Worm (Caenorhabditis elegans): ENCODE measurements around the gene B0348.1.

B0348.1 gene

DNA sequence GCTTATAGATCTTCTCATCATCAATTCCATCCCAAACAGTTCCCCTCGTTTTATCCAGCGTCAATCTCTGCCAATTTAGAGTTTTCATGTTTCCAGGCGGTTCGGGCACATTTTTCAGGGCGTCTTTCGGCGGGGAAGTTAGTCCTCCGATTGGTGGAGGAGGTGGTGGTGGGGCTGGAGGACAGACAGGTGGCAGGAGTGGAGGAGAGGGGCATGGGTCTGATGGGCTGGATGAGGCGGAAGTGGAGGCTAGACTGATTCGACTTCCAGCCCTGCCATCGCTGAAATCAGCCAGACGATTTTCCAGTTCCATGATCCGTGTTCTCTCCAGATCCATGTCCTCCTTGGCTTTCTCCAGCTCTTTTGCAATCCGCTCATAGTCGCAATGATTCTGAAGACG is 19.4 kb downstream of the B0348.1 start:
- TF ChIP-seq nhr-77 (tag; optimal IDR thresholded peaks at IDR 0.05) (no peak), ceh-82 (tag; optimal IDR thresholded peaks at IDR 0.05) (no peak), nhr-67 (tag; optimal IDR thresholded peaks at IDR 0.05) (no peak), snpc-4 (tag; optimal IDR thresholded peaks at IDR 0.05) (no peak), egl-5 (tag; optimal IDR thresholded peaks at IDR 0.05) (no peak), lsy-12 (tag; optimal IDR thresholded peaks at IDR 0.05) (no peak), nhr-12 (tag; optimal IDR thresholded peaks at IDR 0.05) (no peak), nhr-11 (tag; optimal IDR thresholded peaks at IDR 0.05) (no peak), R02D3.7 (tag; optimal IDR thresholded peaks at IDR 0.05) (no peak), elt-2 (tag; optimal IDR thresholded peaks at IDR 0.05) (no peak), pha-4 (tag; optimal IDR thresholded peaks at IDR 0.05) (no peak), pqm-1 (tag; optimal IDR thresholded peaks at IDR 0.05) (no peak), elt-3 (tag; optimal IDR thresholded peaks at IDR 0.05) (no peak), zag-1 (tag; optimal IDR thresholded peaks at IDR 0.05) (no peak), ama-1 (optimal IDR thresholded peaks at IDR 0.05) (no peak), unc-62 (GFP tag; optimal IDR thresholded peaks at IDR 0.05) (no peak), jun-1 (tag; optimal IDR thresholded peaks at IDR 0.05) (no peak), hmg-11 (tag; optimal IDR thresholded peaks at IDR 0.05) (no peak), mml-1 (tag; optimal IDR thresholded peaks at IDR 0.05) (no peak)

DNA sequence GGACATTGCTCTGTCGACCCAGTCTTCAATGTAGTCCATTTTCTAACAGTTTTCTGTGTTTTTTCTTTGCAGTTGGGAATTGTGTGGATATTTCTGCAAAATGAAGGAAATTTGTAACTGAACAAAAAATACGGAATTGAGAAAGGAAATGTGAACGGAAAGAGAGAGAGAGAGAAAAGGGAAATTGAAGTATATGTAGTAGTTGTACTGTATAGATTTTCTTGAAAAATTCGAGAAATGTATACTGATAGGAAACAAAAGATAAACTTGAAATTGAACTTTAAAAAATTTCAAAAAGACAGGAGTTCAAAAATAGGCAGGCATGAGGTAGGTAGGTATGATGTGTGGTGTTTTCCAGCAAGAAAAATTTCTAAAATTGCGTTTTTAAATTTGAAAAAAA is 35.0 kb downstream of the B0348.1 start, which contains the start of gene daam-1:
Gene daam-1, minus strand, starts transcription at position 101 of the 400 bp plus-strand sequence.
- no peak for TF ChIP-seq ceh-9 (tag; optimal IDR thresholded peaks at IDR 0.05)
- TF ChIP-seq R02D3.7 (tag; optimal IDR thresholded peaks at IDR 0.05) = no peak
- TF ChIP-seq lin-15B (tag; optimal IDR thresholded peaks at IDR 0.05) = no peak
- TF ChIP-seq egl-27 (tag; optimal IDR thresholded peaks at IDR 0.05) = no peak
- no peak for TF ChIP-seq nhr-11 (tag; optimal IDR thresholded peaks at IDR 0.05)
- TF ChIP-seq mdl-1 (tag; optimal IDR thresholded peaks at IDR 0.05) = no peak
- no peak for TF ChIP-seq mml-1 (tag; optimal IDR thresholded peaks at IDR 0.05)
- no peak for TF ChIP-seq fkh-2 (tag; optimal IDR thresholded peaks at IDR 0.05)
- no peak for TF ChIP-seq aly-2 (tag; optimal IDR thresholded peaks at IDR 0.05)
- no peak for TF ChIP-seq lsy-12 (tag; optimal IDR thresholded peaks at IDR 0.05)
- TF ChIP-seq nhr-237 (tag; optimal IDR thresholded peaks at IDR 0.05) = no peak
- TF ChIP-seq eor-1 (tag; optimal IDR thresholded peaks at IDR 0.05) = no peak

All from whole organism, L3 larva.